Worm (Caenorhabditis elegans): Measurements from ENCODE around the gene srm-4.

DNA sequence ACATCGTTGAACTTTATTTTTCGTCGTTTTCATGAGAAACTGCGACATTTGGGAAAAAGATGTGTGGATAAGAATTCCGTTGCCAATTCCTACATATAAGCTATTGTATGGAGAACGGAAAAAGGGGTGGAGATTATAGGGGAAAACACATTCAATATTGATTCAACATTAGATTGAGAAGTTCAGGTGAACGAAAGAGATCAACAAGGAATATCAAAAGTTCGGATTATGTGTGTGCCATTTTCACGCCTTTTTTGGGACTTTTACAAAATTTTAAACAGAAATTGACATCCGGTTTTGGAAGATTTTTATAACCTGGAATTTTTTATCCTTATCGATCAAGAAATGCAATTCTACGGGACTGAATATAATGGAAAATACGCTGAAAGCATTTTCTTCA lies 5.4 kb upstream of the srm-4 start, which contains the start of gene F47B8.5:
- TF ChIP-seq flt-1 (GFP tag; IDR thresholded peaks at IDR 0.05) (no peak), T22C8.4 (GFP tag; IDR thresholded peaks at IDR 0.05) (no peak), tab-1 (GFP tag; IDR thresholded peaks at IDR 0.05) (no peak), cog-1 (tag; optimal IDR thresholded peaks at IDR 0.05) (no peak), ref-1 (GFP tag; conservative IDR thresholded peaks at IDR 0.05) (no peak), ztf-23 (GFP tag; IDR thresholded peaks at IDR 0.05) (no peak), med-1 (GFP tag; optimal IDR thresholded peaks at IDR 0.05; ENCODE audit: insufficient read depth) (no peak), ztf-29 (GFP tag; IDR thresholded peaks at IDR 0.05) (no peak), klf-2 (GFP tag; conservative IDR thresholded peaks at IDR 0.05) (no peak)
